Fruit fly (Drosophila melanogaster): ENCODE data around the gene Taf10.

The Taf10 gene

DNA sequence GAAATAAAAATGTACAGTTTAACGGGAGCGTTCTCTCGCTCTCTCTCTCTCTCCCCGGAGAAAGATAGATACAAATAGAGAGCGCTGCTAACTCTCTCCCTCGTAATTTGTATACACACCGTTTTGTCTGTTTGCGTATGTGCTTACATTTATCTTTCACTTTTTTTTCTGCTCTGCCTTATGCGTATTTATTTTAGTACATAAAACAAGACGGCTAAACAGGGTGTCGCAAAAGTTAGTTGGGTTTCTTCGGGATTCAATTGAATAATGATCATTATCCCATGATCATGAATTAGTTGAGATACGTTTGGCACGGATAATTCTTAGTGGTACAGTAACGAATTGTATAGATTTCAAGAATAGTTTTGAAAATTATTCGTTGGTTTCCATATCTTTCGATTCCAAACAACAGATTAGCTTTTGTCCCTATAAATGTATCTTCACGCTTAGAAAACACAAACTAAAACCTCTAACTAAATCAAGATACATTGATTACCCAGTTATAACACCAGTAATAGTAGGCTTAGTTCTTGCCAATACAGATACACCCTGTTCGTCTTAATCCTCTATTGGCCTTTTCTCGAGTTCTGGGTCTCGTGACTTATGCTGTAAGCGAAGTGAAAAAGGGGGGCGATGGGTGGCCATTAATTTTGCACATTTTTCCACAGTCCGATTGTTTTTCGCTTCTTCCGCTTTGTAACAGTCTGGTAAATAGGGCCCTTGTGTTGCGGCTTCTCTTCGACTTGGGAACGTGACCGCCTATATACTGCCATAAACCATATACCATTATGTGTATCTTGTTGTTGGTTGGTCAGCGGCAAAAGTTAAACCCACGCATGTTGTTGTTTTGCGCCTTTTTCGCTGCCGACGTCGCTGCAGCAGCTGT, 13.0 kb upstream of the Taf10 start:
- TF ChIP-seq Hr78 (GFP tag; optimal IDR thresholded peaks at IDR 0.05) = no peak
- TF ChIP-seq psq (GFP tag; optimal IDR thresholded peaks at IDR 0.05) = peak; percentile 53
- TF ChIP-seq Hnf4 (GFP tag; optimal IDR thresholded peaks at IDR 0.05) = peak; percentile 31
- no peak for TF ChIP-seq N (GFP tag; optimal IDR thresholded peaks at IDR 0.05)
- peak; percentile 81 for TF ChIP-seq fru (GFP tag; optimal IDR thresholded peaks at IDR 0.05)
- peak; percentile 17 for TF ChIP-seq woc (GFP tag; optimal IDR thresholded peaks at IDR 0.05)
- no peak for TF ChIP-seq Myc (optimal IDR thresholded peaks at IDR 0.05)
- no peak for TF ChIP-seq jim (GFP tag; optimal IDR thresholded peaks at IDR 0.05)
- TF ChIP-seq Rel (GFP tag; optimal IDR thresholded peaks at IDR 0.05) = no peak
- TF ChIP-seq Rel (tag; optimal IDR thresholded peaks at IDR 0.05) = no peak
- TF ChIP-seq CG9705 (GFP tag; optimal IDR thresholded peaks at IDR 0.05) = peak; percentile 54
- no peak for TF ChIP-seq usp (GFP tag; optimal IDR thresholded peaks at IDR 0.05)
- peak; percentile 78 for TF ChIP-seq HLH106 (tag; optimal IDR thresholded peaks at IDR 0.05)
- peak; percentile 57 for TF ChIP-seq h (GFP tag; optimal IDR thresholded peaks at IDR 0.05)
- TF ChIP-seq Mio (GFP tag; optimal IDR thresholded peaks at IDR 0.05) = peak; percentile 34
- peak; percentile 61 for TF ChIP-seq br (GFP tag; optimal IDR thresholded peaks at IDR 0.05)
- TF ChIP-seq Hr83 (GFP tag; optimal IDR thresholded peaks at IDR 0.05; ENCODE audit: poor library complexity, severe bottlenecking) = peak; percentile 87
- no peak for TF ChIP-seq CrebA (GFP tag; optimal IDR thresholded peaks at IDR 0.05; ENCODE audit: borderline replicate concordance)
- no peak for TF ChIP-seq Vsx2 (GFP tag; optimal IDR thresholded peaks at IDR 0.05; ENCODE audit: partially characterized antibody)
- no peak for TF ChIP-seq pan (optimal IDR thresholded peaks at IDR 0.05)
- TF ChIP-seq sage (GFP tag; optimal IDR thresholded peaks at IDR 0.05) = peak; percentile 21
- TF ChIP-seq Dfd (GFP tag; optimal IDR thresholded peaks at IDR 0.05) = no peak
- TF ChIP-seq sv (GFP tag; optimal IDR thresholded peaks at IDR 0.05) = peak; percentile 63
- peak in 1 of 2 experiments; percentile 79 for TF ChIP-seq foxo (GFP tag; optimal IDR thresholded peaks at IDR 0.05)
- TF ChIP-seq brk (GFP tag; optimal IDR thresholded peaks at IDR 0.05) = no peak
- TF ChIP-seq OdsH (GFP tag; optimal IDR thresholded peaks at IDR 0.05) = peak; percentile 63
- no peak for TF ChIP-seq Abd-B (GFP tag; optimal IDR thresholded peaks at IDR 0.05)
- peak; percentile 6 for TF ChIP-seq Jra (GFP tag; optimal IDR thresholded peaks at IDR 0.05)
- TF ChIP-seq ey (GFP tag; optimal IDR thresholded peaks at IDR 0.05) = peak; percentile 58
- peak; percentile 51 for TF ChIP-seq dmrt93B (GFP tag; optimal IDR thresholded peaks at IDR 0.05)
- TF ChIP-seq CG32264 (GFP tag; optimal IDR thresholded peaks at IDR 0.05) = no peak
- TF ChIP-seq Sp1 (GFP tag; optimal IDR thresholded peaks at IDR 0.05) = peak; percentile 82
- TF ChIP-seq Dif (GFP tag; optimal IDR thresholded peaks at IDR 0.05; ENCODE audit: partially characterized antibody) = peak; percentile 89
- TF ChIP-seq tai (GFP tag; optimal IDR thresholded peaks at IDR 0.05) = no peak
- no peak for TF ChIP-seq lola (GFP tag; optimal IDR thresholded peaks at IDR 0.05)
- TF ChIP-seq dl (GFP tag; optimal IDR thresholded peaks at IDR 0.05; ENCODE audit: insufficient read depth in 1 of 2, partially characterized antibody in 2 of 2) = peak; percentile 70 to 82
- peak; percentile 53 for TF ChIP-seq rgr (GFP tag; optimal IDR thresholded peaks at IDR 0.05)
- TF ChIP-seq GATAd (GFP tag; optimal IDR thresholded peaks at IDR 0.05) = no peak
- peak; percentile 38 for TF ChIP-seq dsf (GFP tag; optimal IDR thresholded peaks at IDR 0.05; ENCODE audit: borderline replicate concordance)

DNA sequence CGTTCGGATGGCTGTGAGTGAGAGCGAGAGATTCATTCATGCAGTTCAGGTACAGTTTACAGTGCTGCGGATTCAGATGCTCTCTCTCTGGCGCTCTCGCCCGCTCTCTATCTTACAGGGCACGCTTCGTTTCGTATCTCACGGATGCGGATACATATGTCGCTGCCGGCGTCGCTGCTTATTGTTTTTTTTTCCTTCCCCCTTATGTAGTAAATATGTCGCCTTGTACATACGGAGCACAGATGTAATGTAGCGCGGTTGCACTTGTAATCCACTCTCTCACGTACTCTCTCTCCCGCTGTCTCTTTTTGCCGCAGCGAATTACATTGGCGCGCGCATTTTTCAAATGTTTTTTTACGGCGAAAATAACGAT, 12.4 kb upstream of the Taf10 start:
- TF ChIP-seq sv (GFP tag; optimal IDR thresholded peaks at IDR 0.05) = no peak
- TF ChIP-seq Dif (GFP tag; optimal IDR thresholded peaks at IDR 0.05; ENCODE audit: partially characterized antibody) = peak; percentile 97
- TF ChIP-seq h (GFP tag; optimal IDR thresholded peaks at IDR 0.05) = peak; percentile 49
- TF ChIP-seq sage (GFP tag; optimal IDR thresholded peaks at IDR 0.05) = peak; percentile 71
- peak; percentile 23 for TF ChIP-seq jim (GFP tag; optimal IDR thresholded peaks at IDR 0.05)
- TF ChIP-seq Hr83 (GFP tag; optimal IDR thresholded peaks at IDR 0.05; ENCODE audit: poor library complexity, severe bottlenecking) = peak; percentile 42
- TF ChIP-seq dl (GFP tag; optimal IDR thresholded peaks at IDR 0.05; ENCODE audit: insufficient read depth in 1 of 2, partially characterized antibody in 2 of 2) = peak; percentile 97
- TF ChIP-seq CG9705 (GFP tag; optimal IDR thresholded peaks at IDR 0.05) = no peak
